Worm (Caenorhabditis elegans) whole organism, early embryonic: Measurements from ENCODE around the gene F46B3.9.

ENCODE experiments used
- B0310.2 ChIP-seq: sonication (generic microtip); optimal IDR thresholded peaks from 2 replicates; lab custom pipeline; 2016; ENCODE audit warnings: mild to moderate bottlenecking, missing genetic modification characterization, missing compliant biosample characterization
- F13C5.2 ChIP-seq: sonication (generic microtip); optimal IDR thresholded peaks from 2 replicates; lab custom pipeline; 2017; ENCODE audit warnings: mild to moderate bottlenecking, missing genetic modification characterization, inconsistent platforms, missing compliant biosample characterization
- aly-1 ChIP-seq: sonication (generic microtip); optimal IDR thresholded peaks from 2 replicates; lab custom pipeline; 2016; ENCODE audit warnings: missing genetic modification characterization, missing compliant biosample characterization
- ama-1 ChIP-seq: fragments of 150-350 bp; optimal IDR thresholded peaks from 2 replicates; lab custom pipeline; 2014
- ceh-13 ChIP-seq: fragments of 200-800 bp; sonication (Bioruptor generic); optimal IDR thresholded peaks from 2 replicates; lab custom pipeline; 2018; ENCODE audit warnings: mild to moderate bottlenecking, missing genetic modification characterization, missing compliant biosample characterization
- ceh-36 ChIP-seq: sonication (generic microtip); optimal IDR thresholded peaks from 2 replicates; lab custom pipeline; 2016; ENCODE audit warnings: missing genetic modification characterization, inconsistent platforms, missing compliant biosample characterization
- ets-7 ChIP-seq: sonication (generic microtip); optimal IDR thresholded peaks from 2 replicates; lab custom pipeline; 2016; ENCODE audit warnings: missing genotype, missing genetic modification characterization, missing compliant biosample characterization
- flt-1 ChIP-seq: fragments of 200-800 bp; sonication (Bioruptor generic); IDR thresholded peaks from 2 replicates; pipeline ENCODE4 v1.3.6; 2022; ENCODE audit warnings: missing genetic modification characterization, missing compliant biosample characterization
- hmbx-1 ChIP-seq: sonication (generic microtip); optimal IDR thresholded peaks from 2 replicates; lab custom pipeline; 2016; ENCODE audit warnings: mild to moderate bottlenecking, missing genetic modification characterization, missing compliant biosample characterization
- hmg-4 ChIP-seq: fragments of 200-800 bp; sonication (Bioruptor generic); optimal IDR thresholded peaks from 2 replicates; lab custom pipeline; 2018; ENCODE audit warnings: mild to moderate bottlenecking, missing genetic modification characterization, missing compliant biosample characterization
- hnd-1 ChIP-seq: sonication (generic microtip); optimal IDR thresholded peaks from 2 replicates; lab custom pipeline; 2016; ENCODE audit warnings: missing genetic modification characterization, missing compliant biosample characterization
- pes-1 ChIP-seq: fragments of 200-800 bp; sonication (Bioruptor generic); IDR thresholded peaks from 2 replicates; pipeline ENCODE4 v1.3.6; 2022; ENCODE audit warnings: missing genetic modification reagents, missing genetic modification characterization, missing compliant biosample characterization
- scrt-1 ChIP-seq: fragments of 200-800 bp; sonication (Bioruptor generic); IDR thresholded peaks from 2 replicates; pipeline ENCODE4 v1.3.6; 2022; ENCODE audit warnings: missing genetic modification characterization, missing compliant biosample characterization
- sea-1 ChIP-seq: fragments of 200-800 bp; sonication (Bioruptor generic); conservative IDR thresholded peaks from 2 replicates; pipeline ENCODE4 v1.3.6; 2022; ENCODE audit warnings: missing genetic modification characterization, missing compliant biosample characterization
- tbx-11 ChIP-seq: fragments of 200-800 bp; sonication (Bioruptor generic); IDR thresholded peaks from 2 replicates; pipeline ENCODE4 v1.3.6; 2022; ENCODE audit warnings: missing genetic modification characterization, missing compliant biosample characterization
- tbx-37 ChIP-seq: fragments of 200-800 bp; sonication (Bioruptor generic); conservative IDR thresholded peaks from 2 replicates; pipeline ENCODE4 v1.3.6; 2022; ENCODE audit warnings: missing genetic modification reagents, missing genetic modification characterization, missing compliant biosample characterization
- tra-4 ChIP-seq: sonication (generic microtip); optimal IDR thresholded peaks from 2 replicates; lab custom pipeline; 2017; ENCODE audit warnings: missing genetic modification characterization, missing compliant biosample characterization

F46B3.9 gene

ce11 chrV:20618632-20619031 lies 7.3 kb downstream of the F46B3.9 start, which contains the start of gene F46B3.7:
F46B3.7 (minus strand) TSS chrV:20618732.
- TF ChIP-seq ceh-36, result no peak
- TF ChIP-seq hmbx-1 (tag; lab: Kevin White, UChicago), result no peak
- TF ChIP-seq tbx-11 (GFP tag; lab: Robert Waterston, UW), result no peak
- TF ChIP-seq B0310.2 (tag; lab: Kevin White, UChicago), result no peak
- TF ChIP-seq tbx-37 (GFP tag; lab: Robert Waterston, UW), result no peak
- TF ChIP-seq hmg-4 (GFP tag; lab: Kevin White, UChicago), result no peak
- no peak for TF ChIP-seq tra-4 (tag; lab: Kevin White, UChicago)
- TF ChIP-seq sea-1, result no peak
- TF ChIP-seq hnd-1 (tag; lab: Kevin White, UChicago), result no peak
- TF ChIP-seq aly-1 (tag; lab: Kevin White, UChicago), result no peak
- TF ChIP-seq ceh-13 (GFP tag; lab: Kevin White, UChicago), result no peak
- no peak for TF ChIP-seq F13C5.2 (tag; lab: Kevin White, UChicago)
- TF ChIP-seq scrt-1 (GFP tag; lab: Robert Waterston, UW), result no peak
- TF ChIP-seq ama-1, result no peak
- no peak for TF ChIP-seq flt-1
- TF ChIP-seq pes-1 (GFP tag; lab: Robert Waterston, UW), result no peak
- TF ChIP-seq ets-7, result no peak

ce11 chrV:20609494-20609893 lies 16.4 kb downstream of the F46B3.9 start, which contains the start of gene grd-2:
grd-2 (plus strand) TSS chrV:20609794.
- TF ChIP-seq tbx-11 (GFP tag; lab: Robert Waterston, UW) (no peak), sea-1 (no peak), hnd-1 (tag; lab: Kevin White, UChicago) (no peak), F13C5.2 (tag; lab: Kevin White, UChicago) (no peak), tbx-37 (GFP tag; lab: Robert Waterston, UW) (no peak), flt-1 (no peak), B0310.2 (tag; lab: Kevin White, UChicago) (no peak), hmbx-1 (tag; lab: Kevin White, UChicago) (no peak), ceh-36 (no peak), tra-4 (tag; lab: Kevin White, UChicago) (no peak), scrt-1 (GFP tag; lab: Robert Waterston, UW) (no peak), hmg-4 (GFP tag; lab: Kevin White, UChicago) (no peak)

ce11 chrV:20608688-20609087 lies 17.3 kb downstream of the F46B3.9 start, which contains the start of gene ttr-12:
ttr-12 (minus strand) TSS chrV:20608788.
- no peak for TF ChIP-seq tbx-37 (GFP tag; lab: Robert Waterston, UW)
- TF ChIP-seq ceh-13 (GFP tag; lab: Kevin White, UChicago), result no peak
- TF ChIP-seq F13C5.2 (tag; lab: Kevin White, UChicago), result no peak
- no peak for TF ChIP-seq B0310.2 (tag; lab: Kevin White, UChicago)
- TF ChIP-seq pes-1 (GFP tag; lab: Robert Waterston, UW), result no peak
- no peak for TF ChIP-seq sea-1
- TF ChIP-seq hmg-4 (GFP tag; lab: Kevin White, UChicago), result no peak
- TF ChIP-seq tbx-11 (GFP tag; lab: Robert Waterston, UW), result no peak

- no peak for TF ChIP-seq tra-4 (tag; lab: Kevin White, UChicago)
- no peak for TF ChIP-seq pes-1 (GFP tag; lab: Robert Waterston, UW)
These were observed 19.3 kb downstream of the F46B3.9 start, which contains the start of gene F46B3.23 for ce11 chrV:20606617-20607016. F46B3.23 (minus strand) TSS chrV:20606717.

- peak; percentile 36; the same call in 1 of the 2 replicates for TF ChIP-seq pes-1 (GFP tag; lab: Robert Waterston, UW)
- no peak for TF ChIP-seq tbx-11 (GFP tag; lab: Robert Waterston, UW)
These were observed 21.3 kb downstream of the F46B3.9 start, which contains the start of gene ttr-57 for ce11 chrV:20604606-20605155. ttr-57 (plus strand) TSS chrV:20605105.

- TF ChIP-seq flt-1 (no peak), tbx-37 (GFP tag; lab: Robert Waterston, UW) (no peak), B0310.2 (tag; lab: Kevin White, UChicago) (no peak), F13C5.2 (tag; lab: Kevin White, UChicago) (no peak), hmg-4 (GFP tag; lab: Kevin White, UChicago) (no peak)
These were observed 22.9 kb downstream of the F46B3.9 start, which contains the start of gene ttr-11 for ce11 chrV:20603014-20603413. ttr-11 (plus strand) TSS chrV:20603314.

- no peak for TF ChIP-seq F13C5.2 (tag; lab: Kevin White, UChicago)
These were observed 25.2 kb downstream of the F46B3.9 start for ce11 chrV:20600704-20601103.

- TF ChIP-seq F13C5.2 (tag; lab: Kevin White, UChicago) (no peak), pes-1 (GFP tag; lab: Robert Waterston, UW) (no peak), hmbx-1 (tag; lab: Kevin White, UChicago) (no peak), flt-1 (no peak), ceh-13 (GFP tag; lab: Kevin White, UChicago) (no peak), B0310.2 (tag; lab: Kevin White, UChicago) (no peak), aly-1 (tag; lab: Kevin White, UChicago) (no peak), tra-4 (tag; lab: Kevin White, UChicago) (no peak), tbx-37 (GFP tag; lab: Robert Waterston, UW) (no peak), sea-1 (no peak), tbx-11 (GFP tag; lab: Robert Waterston, UW) (no peak), ets-7 (no peak), scrt-1 (GFP tag; lab: Robert Waterston, UW) (no peak), hmg-4 (GFP tag; lab: Kevin White, UChicago) (no peak), hnd-1 (tag; lab: Kevin White, UChicago) (no peak), ceh-36 (no peak), ama-1 (no peak)
These were observed 26.1 kb downstream of the F46B3.9 start, which contains the start of gene col-163 for ce11 chrV:20599795-20600194. col-163 (plus strand) TSS chrV:20600095.
